Fruit fly (Drosophila melanogaster): Measurements from ENCODE around the gene Grip71.

The Grip71 gene

dm6 chr2L:18707844-18708238 is 805 bp upstream of the Grip71 start (continued):
- peak; percentile 40 for TF ChIP-seq az2 (GFP tag; optimal IDR thresholded peaks at IDR 0.05)
- no peak for TF ChIP-seq CG12104 (GFP tag; optimal IDR thresholded peaks at IDR 0.05)
- TF ChIP-seq CG4328 (GFP tag; optimal IDR thresholded peaks at IDR 0.05): no peak
- no peak for TF ChIP-seq MESR4 (GFP tag; optimal IDR thresholded peaks at IDR 0.05)
- TF ChIP-seq CG14965 (GFP tag; optimal IDR thresholded peaks at IDR 0.05; ENCODE audit: borderline replicate concordance): no peak
- TF ChIP-seq eve (GFP tag; optimal IDR thresholded peaks at IDR 0.05): no peak
- TF ChIP-seq CG14667 (GFP tag; IDR thresholded peaks at IDR 0.05): no peak
- TF ChIP-seq CG3838 (GFP tag; optimal IDR thresholded peaks at IDR 0.05): no peak
- TF ChIP-seq ap (GFP tag; IDR thresholded peaks at IDR 0.05): no peak
- no peak for TF ChIP-seq ftz-f1 (GFP tag; optimal IDR thresholded peaks at IDR 0.05)
- no peak for TF ChIP-seq Oaz (GFP tag; IDR thresholded peaks at IDR 0.05)
- TF ChIP-seq CG9727 (GFP tag; optimal IDR thresholded peaks at IDR 0.05): no peak
- no peak for TF ChIP-seq Stat92E (GFP tag; optimal IDR thresholded peaks at IDR 0.05)
- no peak for TF ChIP-seq hbn (GFP tag; IDR thresholded peaks at IDR 0.05; ENCODE audit: partially characterized antibody)
- TF ChIP-seq Optix (GFP tag; IDR thresholded peaks at IDR 0.05): no peak
- no peak for TF ChIP-seq dimm (GFP tag; IDR thresholded peaks at IDR 0.05)
- TF ChIP-seq trem (tag; optimal IDR thresholded peaks at IDR 0.05): no peak
- TF ChIP-seq Pdp1 (GFP tag; optimal IDR thresholded peaks at IDR 0.05): peak in 1 of 2 experiments; percentile 13
- no peak for TF ChIP-seq CG14860 (GFP tag; IDR thresholded peaks at IDR 0.05; ENCODE audit: partially characterized antibody)
- TF ChIP-seq CG12942 (GFP tag; optimal IDR thresholded peaks at IDR 0.05): no peak
- TF ChIP-seq CG9876 (GFP tag; optimal IDR thresholded peaks at IDR 0.05): no peak
- TF ChIP-seq CG11696 (GFP tag; IDR thresholded peaks at IDR 0.05): no peak
- no peak for TF ChIP-seq dmrt11E (tag; optimal IDR thresholded peaks at IDR 0.05)
- peak; percentile 45 for TF ChIP-seq CG13624 (GFP tag; optimal IDR thresholded peaks at IDR 0.05)
- TF ChIP-seq knrl (GFP tag; IDR thresholded peaks at IDR 0.05; ENCODE audit: partially characterized antibody): no peak
- TF ChIP-seq sc (optimal IDR thresholded peaks at IDR 0.05): no peak
- no peak for TF ChIP-seq sc (GFP tag; optimal IDR thresholded peaks at IDR 0.05)
- peak; percentile 36 to 46 for TF ChIP-seq dpn (GFP tag; optimal IDR thresholded peaks at IDR 0.05)
- TF ChIP-seq ken (GFP tag; IDR thresholded peaks at IDR 0.05): no peak; the same call in 2 of the 3 replicates
- TF ChIP-seq CG18764 (GFP tag; optimal IDR thresholded peaks at IDR 0.05): no peak
- TF ChIP-seq GATAe (GFP tag; conservative IDR thresholded peaks at IDR 0.05): no peak
- TF ChIP-seq Doc2 (GFP tag; IDR thresholded peaks at IDR 0.05): no peak
- no peak for TF ChIP-seq CG6683 (GFP tag; optimal IDR thresholded peaks at IDR 0.05)
- TF ChIP-seq sr (GFP tag; IDR thresholded peaks at IDR 0.05): no peak
- no peak for TF ChIP-seq chm (GFP tag; IDR thresholded peaks at IDR 0.05)
- TF ChIP-seq Meics (GFP tag; optimal IDR thresholded peaks at IDR 0.05): peak; percentile 17
- no peak for TF ChIP-seq Hey (tag; optimal IDR thresholded peaks at IDR 0.05)
- no peak for TF ChIP-seq CG3726 (GFP tag; IDR thresholded peaks at IDR 0.05)
- TF ChIP-seq esg (GFP tag; conservative IDR thresholded peaks at IDR 0.05): no peak
- peak; percentile 53 for TF ChIP-seq CG9932 (GFP tag; IDR thresholded peaks at IDR 0.05)
- TF ChIP-seq CG12744 (GFP tag; optimal IDR thresholded peaks at IDR 0.05): no peak
- no peak for TF ChIP-seq cato (GFP tag; optimal IDR thresholded peaks at IDR 0.05; ENCODE audit: borderline replicate concordance)
- no peak for TF ChIP-seq CG5245 (GFP tag; optimal IDR thresholded peaks at IDR 0.05)
- TF ChIP-seq her (GFP tag; optimal IDR thresholded peaks at IDR 0.05): no peak
- TF ChIP-seq CG17568 (GFP tag; optimal IDR thresholded peaks at IDR 0.05): no peak
- TF ChIP-seq HLH3B (GFP tag; IDR thresholded peaks at IDR 0.05): no peak; the same call in 1 of the 2 replicates
- TF ChIP-seq bowl (GFP tag; IDR thresholded peaks at IDR 0.05): no peak
- TF ChIP-seq Blimp-1 (GFP tag; optimal IDR thresholded peaks at IDR 0.05): no peak
- no peak; the same call in 1 of the 2 replicates for TF ChIP-seq NFAT (GFP tag; IDR thresholded peaks at IDR 0.05)
- TF ChIP-seq CG16779 (GFP tag; IDR thresholded peaks at IDR 0.05): no peak
- TF ChIP-seq CG11695 (GFP tag; IDR thresholded peaks at IDR 0.05): 0 out of 3 replicates have a peak, but pooled peaks have one; percentile 17
- no peak for TF ChIP-seq CG4360 (GFP tag; IDR thresholded peaks at IDR 0.05)
